Worm (Caenorhabditis elegans) whole organism, L4 larva: ENCODE results near the gene fmo-1.

ENCODE experiments used
- F26F4.8 ChIP-seq: fragments of 200-800 bp; sonication (Bioruptor generic); conservative IDR thresholded peaks from 2 replicates; pipeline ENCODE4 v1.3.6; 2022; ENCODE audit warnings: missing genetic modification characterization, missing compliant biosample characterization
- daf-19 ChIP-seq: fragments of 200-800 bp; sonication (Bioruptor generic); conservative IDR thresholded peaks from 2 replicates; pipeline ENCODE4 v1.3.6; 2022; ENCODE audit warnings: missing genetic modification characterization, missing compliant biosample characterization
- ztf-11 ChIP-seq: fragments of 150-350 bp; optimal IDR thresholded peaks from 2 replicates; lab custom pipeline; 2014; ENCODE audit warnings: missing biosample characterization, missing genetic modification characterization

ce11 chrIV:10620811-10621210 is 40.8 kb upstream of the fmo-1 start, which contains the start of gene R09H10.7:
- TF ChIP-seq ztf-11 (tag; lab: Kevin White, UChicago) (no peak), daf-19 (GFP tag; lab: Robert Waterston, UW) (no peak), F26F4.8 (GFP tag; lab: Robert Waterston, UW) (no peak)
